Fruit fly (Drosophila melanogaster) whole organism, embryonic: Measurements from ENCODE around the gene CG43678.
A peak's percentile ranks its signal among the peaks of the same experiment; 100 is the strongest.

Source experiments
- CG10209 ChIP-seq: fragments of 200-800 bp; sonication (Bioruptor generic); optimal IDR thresholded peaks from 3 replicates; lab custom pipeline; 2017; ENCODE audit warnings: missing biosample characterization, mild to moderate bottlenecking, missing genetic modification characterization, missing genetic modification reagents
- CG10979 ChIP-seq: fragments of 200-800 bp; sonication (Bioruptor generic); optimal IDR thresholded peaks from 2 replicates; lab custom pipeline; 2018; ENCODE audit warnings: missing biosample characterization, mild to moderate bottlenecking, missing genetic modification characterization, moderate library complexity
- CG11085 ChIP-seq: fragments of 200-800 bp; sonication (Bioruptor generic); IDR thresholded peaks from 2 replicates; pipeline ENCODE4 v1.3.6; 2022; ENCODE audit warnings: missing biosample characterization, missing genetic modification characterization
- CG11696 ChIP-seq: fragments of 200-800 bp; sonication (Bioruptor generic); IDR thresholded peaks from 2 replicates; pipeline ENCODE4 v1.3.6; 2022; ENCODE audit warnings: missing biosample characterization, missing genetic modification characterization
- CG12769 ChIP-seq: fragments of 200-800 bp; sonication (Bioruptor generic); optimal IDR thresholded peaks from 2 replicates; lab custom pipeline; 2019; ENCODE audit warnings: missing biosample characterization, mild to moderate bottlenecking, missing genetic modification characterization, moderate library complexity
- CG13296 ChIP-seq: fragments of 200-800 bp; sonication (Bioruptor generic); optimal IDR thresholded peaks from 3 replicates; lab custom pipeline; 2018; ENCODE audit warnings: missing biosample characterization, mild to moderate bottlenecking, missing genetic modification characterization
- CG13894 ChIP-seq: fragments of 200-800 bp; sonication (Bioruptor generic); optimal IDR thresholded peaks from 3 replicates; lab custom pipeline; 2018; ENCODE audit warnings: missing biosample characterization, mild to moderate bottlenecking, missing genetic modification characterization, moderate library complexity
- CG14441 ChIP-seq: fragments of 200-800 bp; sonication (Bioruptor generic); IDR thresholded peaks from 2 replicates; pipeline ENCODE4 v1.3.6; 2022; ENCODE audit warnings: missing biosample characterization, missing genetic modification characterization
- CG14667 ChIP-seq: fragments of 200-800 bp; sonication (Bioruptor generic); IDR thresholded peaks from 2 replicates; pipeline ENCODE4 v1.3.6; 2022; ENCODE audit warnings: missing biosample characterization, missing genetic modification characterization
- CG1647 ChIP-seq: fragments of 200-800 bp; sonication (Bioruptor generic); optimal IDR thresholded peaks from 3 replicates; lab custom pipeline; 2016; ENCODE audit warnings: missing biosample characterization, missing genetic modification characterization
- CG17912 ChIP-seq: fragments of 200-800 bp; sonication (Bioruptor generic); optimal IDR thresholded peaks from 2 replicates; lab custom pipeline; 2018; ENCODE audit warnings: missing biosample characterization, mild to moderate bottlenecking, missing genetic modification characterization
- CG2875 ChIP-seq: fragments of 200-800 bp; sonication (Bioruptor generic); optimal IDR thresholded peaks from 2 replicates; lab custom pipeline; 2017; ENCODE audit warnings: missing biosample characterization, mild to moderate bottlenecking, missing genetic modification characterization, missing genetic modification reagents
- CG3065 ChIP-seq: fragments of 200-800 bp; sonication (Bioruptor generic); optimal IDR thresholded peaks from 2 replicates; lab custom pipeline; 2016; ENCODE audit warnings: missing biosample characterization, missing genetic modification characterization
- CG33213 ChIP-seq: fragments of 200-800 bp; sonication (Bioruptor generic); optimal IDR thresholded peaks from 3 replicates; lab custom pipeline; 2016; ENCODE audit warnings: missing biosample characterization, missing genetic modification characterization
- CG3407 ChIP-seq: fragments of 200-800 bp; sonication (Bioruptor generic); optimal IDR thresholded peaks from 2 replicates; lab custom pipeline; 2018; ENCODE audit warnings: missing biosample characterization, mild to moderate bottlenecking, missing genetic modification characterization
- CG34422 ChIP-seq: fragments of 200-800 bp; sonication (Bioruptor generic); IDR thresholded peaks from 3 replicates; pipeline ENCODE4 v1.3.6; 2022; ENCODE audit warnings: missing biosample characterization, missing genetic modification characterization
- CG4328 ChIP-seq: fragments of 200-800 bp; sonication (Bioruptor generic); optimal IDR thresholded peaks from 3 replicates; lab custom pipeline; 2017; ENCODE audit warnings: missing biosample characterization, missing genetic modification reagents, missing genetic modification characterization
- CG6654 ChIP-seq: fragments of 200-800 bp; sonication (Bioruptor generic); optimal IDR thresholded peaks from 2 replicates; lab custom pipeline; 2017; ENCODE audit warnings: missing biosample characterization, mild to moderate bottlenecking, missing genetic modification characterization
- CG7271 ChIP-seq: fragments of 200-800 bp; sonication (Bioruptor generic); optimal IDR thresholded peaks from 2 replicates; lab custom pipeline; 2018; ENCODE audit warnings: missing biosample characterization, mild to moderate bottlenecking, missing genetic modification characterization, moderate library complexity
- CG7987 ChIP-seq: fragments of 200-800 bp; sonication (Bioruptor generic); optimal IDR thresholded peaks from 2 replicates; lab custom pipeline; 2018; ENCODE audit warnings: missing biosample characterization, mild to moderate bottlenecking, missing genetic modification characterization, moderate library complexity
- CG8089 ChIP-seq: fragments of 200-800 bp; sonication (Bioruptor generic); optimal IDR thresholded peaks from 3 replicates; lab custom pipeline; 2016; ENCODE audit warnings: missing biosample characterization, missing genetic modification characterization
- CG8281 ChIP-seq: fragments of 200-800 bp; sonication (Bioruptor generic); optimal IDR thresholded peaks from 2 replicates; lab custom pipeline; 2018; ENCODE audit warnings: missing biosample characterization, mild to moderate bottlenecking, missing genetic modification characterization, moderate library complexity
- CG9437 ChIP-seq: fragments of 200-800 bp; sonication (Bioruptor generic); optimal IDR thresholded peaks from 2 replicates; lab custom pipeline; 2018; ENCODE audit warnings: missing biosample characterization, mild to moderate bottlenecking, missing genetic modification characterization
- E2f1 ChIP-seq: fragments of 200-800 bp; sonication (Bioruptor generic); IDR thresholded peaks from 2 replicates; pipeline ENCODE4 v1.3.6; 2022; ENCODE audit warnings: missing biosample characterization, missing genetic modification characterization
- Fer3 ChIP-seq: fragments of 200-800 bp; sonication (Bioruptor generic); optimal IDR thresholded peaks from 2 replicates; lab custom pipeline; 2018; ENCODE audit warnings: missing biosample characterization, mild to moderate bottlenecking, missing genetic modification characterization, moderate library complexity
- GATAe ChIP-seq: fragments of 200-800 bp; sonication (Bioruptor generic); conservative IDR thresholded peaks from 2 replicates; pipeline ENCODE4 v1.3.6; 2022; ENCODE audit warnings: missing biosample characterization, missing genetic modification characterization
- HmgZ ChIP-seq: fragments of 200-800 bp; sonication (Bioruptor generic); optimal IDR thresholded peaks from 2 replicates; lab custom pipeline; 2018; ENCODE audit warnings: missing biosample characterization, mild to moderate bottlenecking, missing genetic modification characterization
- Hr39 ChIP-seq: fragments of >200 bp; optimal IDR thresholded peaks from 2 replicates; lab custom pipeline; 2017
- Lim3 ChIP-seq: fragments of 200-800 bp; sonication (Bioruptor generic); IDR thresholded peaks from 2 replicates; pipeline ENCODE4 v1.3.6; 2022; ENCODE audit warnings: missing biosample characterization, missing genetic modification characterization
- Mes4 ChIP-seq: fragments of 200-800 bp; sonication (Bioruptor generic); optimal IDR thresholded peaks from 2 replicates; lab custom pipeline; 2016; ENCODE audit warnings: missing biosample characterization, missing genetic modification characterization
- Pdp1 ChIP-seq, 2 experiments: fragments of 200-800 bp; sonication (Bioruptor generic); optimal IDR thresholded peaks; 3 replicates each; lab custom pipeline; 2016; ENCODE audit warnings: missing biosample characterization in 2 of 2, missing genetic modification characterization in 2 of 2, mild to moderate bottlenecking in 1 of 2, moderate library complexity in 1 of 2
- Ptx1 ChIP-seq: fragments of 200-800 bp; sonication (Bioruptor generic); IDR thresholded peaks from 2 replicates; pipeline ENCODE4 v1.3.6; 2022; ENCODE audit warnings: missing biosample characterization, missing genetic modification characterization
- Xbp1 ChIP-seq: fragments of 200-800 bp; sonication (Bioruptor generic); optimal IDR thresholded peaks from 3 replicates; lab custom pipeline; 2016; ENCODE audit warnings: missing biosample characterization, mild to moderate bottlenecking, missing genetic modification characterization
- amos ChIP-seq: fragments of 200-800 bp; sonication (Bioruptor generic); IDR thresholded peaks from 2 replicates; pipeline ENCODE4 v1.3.6; 2022; ENCODE audit warnings: missing biosample characterization, missing genetic modification characterization; ENCODE audit not compliant: partially characterized antibody
- ap ChIP-seq: fragments of 200-800 bp; sonication (Bioruptor generic); IDR thresholded peaks from 2 replicates; pipeline ENCODE4 v1.3.6; 2022; ENCODE audit warnings: missing biosample characterization, missing genetic modification characterization
- ash1 ChIP-seq: fragments of 200-800 bp; sonication (Bioruptor generic); optimal IDR thresholded peaks from 2 replicates; lab custom pipeline; 2018; ENCODE audit warnings: missing biosample characterization, mild to moderate bottlenecking, missing genetic modification characterization
- bowl ChIP-seq: fragments of 200-800 bp; sonication (Bioruptor generic); IDR thresholded peaks from 2 replicates; pipeline ENCODE4 v1.3.6; 2022; ENCODE audit warnings: missing biosample characterization, missing genetic modification characterization
- caup ChIP-seq: fragments of 200-800 bp; sonication (Bioruptor generic); optimal IDR thresholded peaks from 3 replicates; lab custom pipeline; 2017; ENCODE audit warnings: missing biosample characterization, mild to moderate bottlenecking, missing genetic modification characterization, moderate library complexity; ENCODE audit not compliant: severe bottlenecking
- chinmo ChIP-seq: fragments of 200-800 bp; sonication (Bioruptor generic); IDR thresholded peaks from 4 replicates; pipeline ENCODE4 v1.3.6; 2022; ENCODE audit warnings: missing biosample characterization, missing genetic modification characterization; ENCODE audit not compliant: partially characterized antibody
- cwo ChIP-seq: fragments of 200-800 bp; sonication (Bioruptor generic); optimal IDR thresholded peaks from 3 replicates; lab custom pipeline; 2017; ENCODE audit warnings: missing biosample characterization, missing genetic modification characterization, mild to moderate bottlenecking, moderate library complexity, missing genetic modification reagents
- ems ChIP-seq: fragments of 200-800 bp; sonication (Bioruptor generic); optimal IDR thresholded peaks from 3 replicates; lab custom pipeline; 2016; ENCODE audit warnings: missing biosample characterization, missing genetic modification characterization
- insv ChIP-seq, 2 experiments: fragments of 200-800 bp; sonication (Bioruptor generic); optimal IDR thresholded peaks; 3 replicates each; lab custom pipeline; 2016 to 2018; ENCODE audit warnings: missing biosample characterization in 2 of 2, missing genetic modification characterization in 2 of 2
- jing ChIP-seq: fragments of 200-800 bp; sonication (Bioruptor generic); optimal IDR thresholded peaks from 2 replicates; lab custom pipeline; 2018; ENCODE audit warnings: missing biosample characterization, mild to moderate bottlenecking, missing genetic modification characterization
- odd ChIP-seq: fragments of 200-800 bp; sonication (Bioruptor generic); optimal IDR thresholded peaks from 2 replicates; lab custom pipeline; 2017; ENCODE audit warnings: missing biosample characterization, mild to moderate bottlenecking, missing genetic modification characterization
- pzg ChIP-seq: fragments of 200-800 bp; sonication (Bioruptor generic); optimal IDR thresholded peaks from 3 replicates; lab custom pipeline; 2018; ENCODE audit warnings: missing biosample characterization, mild to moderate bottlenecking, missing genetic modification characterization, moderate library complexity
- sna ChIP-seq: fragments of 200-800 bp; sonication (Bioruptor generic); IDR thresholded peaks from 2 replicates; pipeline ENCODE4 v1.3.6; 2022; ENCODE audit warnings: missing biosample characterization, missing genetic modification characterization; ENCODE audit not compliant: partially characterized antibody
- sob ChIP-seq: fragments of 200-800 bp; sonication (Bioruptor generic); IDR thresholded peaks from 2 replicates; pipeline ENCODE4 v1.3.6; 2022; ENCODE audit warnings: missing biosample characterization, missing genetic modification characterization
- tup ChIP-seq: fragments of 200-800 bp; sonication (Bioruptor generic); optimal IDR thresholded peaks from 2 replicates; lab custom pipeline; 2016; ENCODE audit warnings: missing biosample characterization, mild to moderate bottlenecking, missing genetic modification characterization, moderate library complexity
- wdn ChIP-seq: fragments of 200-800 bp; sonication (Bioruptor generic); IDR thresholded peaks from 2 replicates; pipeline ENCODE4 v1.3.6; 2022; ENCODE audit warnings: missing biosample characterization, missing genetic modification characterization

CG43678 gene

DNA sequence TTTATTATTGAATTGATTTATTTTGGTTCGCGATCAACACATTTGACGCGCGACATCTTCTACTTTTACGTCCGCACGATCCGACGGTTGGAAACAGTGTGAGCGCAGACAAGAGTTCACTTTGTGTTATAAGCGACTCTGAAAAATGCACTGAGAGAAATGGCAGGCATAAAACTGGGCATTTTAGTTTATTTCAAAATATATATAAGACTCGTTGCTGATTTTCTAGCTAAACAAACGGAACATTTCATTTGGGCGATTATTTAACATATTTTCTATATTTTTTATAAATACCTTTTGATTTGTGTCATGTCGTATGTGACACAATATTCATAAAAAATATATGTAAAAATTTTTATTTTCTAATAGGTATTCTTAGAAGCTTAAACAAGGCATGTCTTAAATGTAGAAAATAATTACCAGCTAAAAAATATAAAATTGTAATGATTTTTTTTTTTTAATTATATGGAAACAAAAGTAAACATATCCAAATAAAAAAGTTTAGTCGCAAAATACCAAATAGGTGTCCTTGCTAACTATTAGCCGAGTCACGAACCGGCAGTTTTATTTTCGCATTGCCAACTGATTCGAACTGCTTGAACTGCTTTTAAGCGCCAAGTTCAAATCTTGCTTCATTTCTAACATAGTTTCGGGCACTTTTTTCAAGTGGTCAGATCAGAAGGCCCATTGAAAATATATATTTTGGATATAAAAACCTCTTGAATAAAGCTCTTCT lies 35.2 kb downstream of the CG43678 start, which contains the start of gene Reck (continued):
- TF ChIP-seq GATAe (GFP tag; lab: Robert Waterston, UW) (no peak), CG13296 (GFP tag; lab: Kevin White, UChicago) (peak; percentile 82), CG3407 (GFP tag; lab: Kevin White, UChicago) (peak; percentile 47), CG14667 (GFP tag; lab: Robert Waterston, UW) (no peak; the same call in 1 of the 2 replicates), amos (no peak), Ptx1 (peak; percentile 68), CG8089 (GFP tag; lab: Kevin White, UChicago) (peak; percentile 44), bowl (peak; percentile 49), Pdp1 (GFP tag; optimal IDR thresholded peaks at IDR 0.05; lab: Kevin White, UChicago) (peak; percentile 46 to 81), Fer3 (tag; lab: Kevin White, UChicago) (peak; percentile 79), sob (GFP tag; lab: Robert Waterston, UW) (peak; percentile 64), Mes4 (GFP tag; lab: Kevin White, UChicago) (no peak), CG4328 (GFP tag; lab: Kevin White, UChicago) (peak; percentile 72), ash1 (GFP tag; lab: Kevin White, UChicago) (no peak), pzg (GFP tag; lab: Kevin White, UChicago) (peak; percentile 31), CG2875 (GFP tag; lab: Kevin White, UChicago) (peak; percentile 76), CG10209 (GFP tag; lab: Kevin White, UChicago) (peak; percentile 73), CG14441 (GFP tag; lab: Robert Waterston, UW) (peak; percentile 81), CG8281 (tag; lab: Kevin White, UChicago) (peak; percentile 56), CG11696 (GFP tag; lab: Robert Waterston, UW) (peak; percentile 61), tup (peak; percentile 56), Lim3 (GFP tag; lab: Robert Waterston, UW) (no peak), insv (GFP tag; optimal IDR thresholded peaks at IDR 0.05; lab: Kevin White, UChicago) (no peak), CG33213 (GFP tag; lab: Kevin White, UChicago) (peak; percentile 48), caup (GFP tag; lab: Kevin White, UChicago) (peak; percentile 83), CG1647 (GFP tag; lab: Kevin White, UChicago) (peak; percentile 25), ems (GFP tag; lab: Kevin White, UChicago) (peak; percentile 50), odd (peak; percentile 70), CG17912 (no peak), CG7987 (peak; percentile 77), Xbp1 (GFP tag; lab: Kevin White, UChicago) (peak; percentile 87), wdn (GFP tag; lab: Robert Waterston, UW) (no peak), CG11085 (GFP tag; lab: Robert Waterston, UW) (peak; percentile 45; the same call in 1 of the 2 replicates), sna (no peak), CG7271 (tag; lab: Kevin White, UChicago) (peak; percentile 85), cwo (GFP tag; lab: Kevin White, UChicago) (peak; percentile 76), HmgZ (tag; lab: Kevin White, UChicago) (no peak), CG9437 (GFP tag; lab: Kevin White, UChicago) (peak; percentile 62), jing (GFP tag; lab: Kevin White, UChicago) (peak; percentile 28), CG12769 (peak; percentile 16), CG10979 (tag; lab: Kevin White, UChicago) (peak; percentile 89), CG3065 (peak; percentile 60), E2f1 (peak; percentile 81), CG6654 (GFP tag; lab: Kevin White, UChicago) (peak; percentile 15), CG34422 (GFP tag; lab: Robert Waterston, UW) (peak; percentile 78), Hr39 (lab: Kevin White, UChicago) (no peak), ap (peak; percentile 64), chinmo (no peak), CG13894 (tag; lab: Kevin White, UChicago) (peak; percentile 25)
